Worm (Caenorhabditis elegans) whole organism, L3 larva: Measurements from ENCODE around the gene R12G8.1.

ENCODE experiments used
- R02D3.7 ChIP-seq: fragments of 150-350 bp; optimal IDR thresholded peaks from 2 replicates; lab custom pipeline; 2014; ENCODE audit warnings: missing biosample characterization, missing genetic modification characterization
- aly-2 ChIP-seq: fragments of 150-350 bp; optimal IDR thresholded peaks from 2 replicates; lab custom pipeline; 2014; ENCODE audit warnings: missing biosample characterization, missing genetic modification characterization
- ama-1 ChIP-seq: fragments of 150-350 bp; optimal IDR thresholded peaks from 2 replicates; lab custom pipeline; 2018
- ceh-16 ChIP-seq: sonication (generic microtip); optimal IDR thresholded peaks from 2 replicates; lab custom pipeline; 2017; ENCODE audit warnings: missing biosample characterization, missing genetic modification characterization
- ceh-28 ChIP-seq: fragments of 150-350 bp; optimal IDR thresholded peaks from 2 replicates; lab custom pipeline; 2014; ENCODE audit warnings: missing biosample characterization, missing genetic modification reagents, missing genetic modification characterization
- ceh-82 ChIP-seq: fragments of 150-350 bp; optimal IDR thresholded peaks from 2 replicates; lab custom pipeline; 2014; ENCODE audit warnings: missing biosample characterization, missing genetic modification characterization
- ceh-9 ChIP-seq: sonication (generic microtip); optimal IDR thresholded peaks from 2 replicates; lab custom pipeline; 2018; ENCODE audit warnings: missing biosample characterization, missing genetic modification characterization
- daf-12 ChIP-seq: fragments of 150-350 bp; optimal IDR thresholded peaks from 2 replicates; lab custom pipeline; 2014; ENCODE audit warnings: missing biosample characterization, missing genetic modification reagents, missing genetic modification characterization
- egl-27 ChIP-seq: sonication (generic microtip); optimal IDR thresholded peaks from 4 replicates; lab custom pipeline; 2017; ENCODE audit warnings: missing biosample characterization, missing genetic modification reagents, missing genetic modification characterization
- egl-5 ChIP-seq: fragments of 150-350 bp; optimal IDR thresholded peaks from 2 replicates; lab custom pipeline; 2017; ENCODE audit warnings: missing biosample characterization, missing genetic modification reagents, missing genetic modification characterization, inconsistent platforms
- elt-1 ChIP-seq: fragments of 150-350 bp; optimal IDR thresholded peaks from 2 replicates; lab custom pipeline; 2014; ENCODE audit warnings: missing biosample characterization, missing genetic modification characterization
- elt-2 ChIP-seq: sonication (generic microtip); optimal IDR thresholded peaks from 2 replicates; lab custom pipeline; 2016; ENCODE audit warnings: missing genetic modification reagents, mild to moderate bottlenecking, missing genetic modification characterization, missing compliant biosample characterization
- elt-3 ChIP-seq, 3 experiments: fragments of 150-350 bp in 1 of 3; sonication (generic microtip) in 2 of 3; optimal IDR thresholded peaks; 2 replicates in 2 of 3; 4 replicates in 1 of 3; lab custom pipeline; 2014 to 2017; ENCODE audit warnings: missing biosample characterization in 3 of 3, missing genetic modification characterization in 3 of 3
- eor-1 ChIP-seq, 2 experiments: fragments of 150-350 bp; optimal IDR thresholded peaks; 2 replicates each; lab custom pipeline; 2014 to 2018; ENCODE audit warnings: missing biosample characterization in 2 of 2, missing genetic modification characterization in 2 of 2
- fkh-10 ChIP-seq: sonication (generic microtip); optimal IDR thresholded peaks from 2 replicates; lab custom pipeline; 2017; ENCODE audit warnings: missing biosample characterization, missing genetic modification reagents, missing genetic modification characterization
- fkh-2 ChIP-seq: fragments of 150-350 bp; optimal IDR thresholded peaks from 2 replicates; lab custom pipeline; 2014; ENCODE audit warnings: missing biosample characterization, missing genetic modification reagents, missing genetic modification characterization
- fos-1 ChIP-seq: fragments of 150-350 bp; optimal IDR thresholded peaks from 2 replicates; lab custom pipeline; 2014; ENCODE audit warnings: missing biosample characterization, missing genetic modification characterization
- hmg-11 ChIP-seq: sonication (generic microtip); optimal IDR thresholded peaks from 2 replicates; lab custom pipeline; 2016; ENCODE audit warnings: missing genetic modification characterization, missing compliant biosample characterization
- jun-1 ChIP-seq: fragments of 150-350 bp; optimal IDR thresholded peaks from 2 replicates; lab custom pipeline; 2014; ENCODE audit warnings: missing biosample characterization, missing genetic modification reagents, missing genetic modification characterization
- lin-39 ChIP-seq: fragments of 150-350 bp; optimal IDR thresholded peaks from 2 replicates; lab custom pipeline; 2018; ENCODE audit warnings: missing biosample characterization, missing genetic modification reagents, missing genetic modification characterization
- lsy-12 ChIP-seq: sonication (generic microtip); optimal IDR thresholded peaks from 2 replicates; lab custom pipeline; 2016; ENCODE audit warnings: mild to moderate bottlenecking, missing genetic modification characterization, missing compliant biosample characterization
- mdl-1 ChIP-seq: fragments of 150-350 bp; optimal IDR thresholded peaks from 2 replicates; lab custom pipeline; 2014; ENCODE audit warnings: missing biosample characterization, missing genetic modification characterization
- nfya-1 ChIP-seq: sonication (generic microtip); optimal IDR thresholded peaks from 2 replicates; lab custom pipeline; 2017; ENCODE audit warnings: missing genetic modification characterization, mild to moderate bottlenecking, missing compliant biosample characterization, antibody characterized with exemption, moderate library complexity; ENCODE audit not compliant: insufficient read depth
- nhr-11 ChIP-seq: fragments of 150-350 bp; optimal IDR thresholded peaks from 2 replicates; lab custom pipeline; 2014; ENCODE audit warnings: missing biosample characterization, missing genetic modification characterization
- nhr-12 ChIP-seq: fragments of 150-350 bp; optimal IDR thresholded peaks from 2 replicates; lab custom pipeline; 2014; ENCODE audit warnings: missing biosample characterization, missing genetic modification characterization
- nhr-25 ChIP-seq: sonication (generic microtip); optimal IDR thresholded peaks from 2 replicates; lab custom pipeline; 2017; ENCODE audit warnings: missing biosample characterization, missing genetic modification characterization
- nhr-28 ChIP-seq: fragments of 150-350 bp; optimal IDR thresholded peaks from 2 replicates; lab custom pipeline; 2014; ENCODE audit warnings: missing biosample characterization, missing genetic modification characterization
- nhr-43 ChIP-seq: sonication (generic microtip); optimal IDR thresholded peaks from 2 replicates; lab custom pipeline; 2016; ENCODE audit warnings: mild to moderate bottlenecking, missing genetic modification characterization, missing compliant biosample characterization; ENCODE audit not compliant: poor library complexity, severe bottlenecking
- nhr-77 ChIP-seq: fragments of 150-350 bp; optimal IDR thresholded peaks from 2 replicates; lab custom pipeline; 2014; ENCODE audit warnings: missing biosample characterization, missing genetic modification characterization
- pha-4 ChIP-seq: fragments of 150-350 bp; optimal IDR thresholded peaks from 2 replicates; lab custom pipeline; 2014; ENCODE audit warnings: missing biosample characterization, missing genetic modification reagents, missing genetic modification characterization
- pqm-1 ChIP-seq: fragments of 150-350 bp; optimal IDR thresholded peaks from 2 replicates; lab custom pipeline; 2017; ENCODE audit warnings: missing biosample characterization, missing genetic modification characterization, inconsistent platforms
- skn-1 ChIP-seq: fragments of 150-350 bp; optimal IDR thresholded peaks from 2 replicates; lab custom pipeline; 2014; ENCODE audit warnings: missing biosample characterization, missing genetic modification characterization
- snpc-4 ChIP-seq: fragments of 150-350 bp; optimal IDR thresholded peaks from 2 replicates; lab custom pipeline; 2014; ENCODE audit warnings: missing biosample characterization, missing genetic modification characterization
- zag-1 ChIP-seq: fragments of 150-350 bp; optimal IDR thresholded peaks from 2 replicates; lab custom pipeline; 2014; ENCODE audit warnings: missing biosample characterization, missing genetic modification characterization
- ztf-11 ChIP-seq: fragments of 150-350 bp; optimal IDR thresholded peaks from 2 replicates; lab custom pipeline; 2014; ENCODE audit warnings: missing biosample characterization, missing genetic modification characterization
- ztf-4 ChIP-seq: fragments of 150-350 bp; optimal IDR thresholded peaks from 2 replicates; lab custom pipeline; 2014; ENCODE audit warnings: missing biosample characterization, missing genetic modification characterization

Gene R12G8.1

ce11 chrV:17722553-17722952, 26.5 kb downstream of the R12G8.1 start:
- TF ChIP-seq elt-1 (tag; lab: Kevin White, UChicago), result no peak
- TF ChIP-seq nhr-12 (tag; lab: Kevin White, UChicago), result no peak
- TF ChIP-seq daf-12 (tag; lab: Kevin White, UChicago), result no peak
- no peak for TF ChIP-seq fkh-10 (GFP tag; lab: Kevin White, UChicago)
- no peak for TF ChIP-seq fos-1 (tag; lab: Kevin White, UChicago)
- no peak for TF ChIP-seq ama-1 (lab: Kevin White, UChicago)
- TF ChIP-seq, all 47 proteins: peak for 0

ce11 chrV:17721709-17722108, 27.3 kb downstream of the R12G8.1 start:
- TF ChIP-seq pqm-1 (tag; lab: Kevin White, UChicago) (peak; percentile 98), ceh-28 (tag; lab: Kevin White, UChicago) (peak; percentile 19), R02D3.7 (no peak), nhr-77 (tag; lab: Kevin White, UChicago) (no peak), egl-27 (peak; percentile 35), elt-2 (tag; lab: Kevin White, UChicago) (peak; percentile 99), fkh-10 (GFP tag; lab: Kevin White, UChicago) (no peak), pha-4 (peak; percentile 47), elt-3 (tag; optimal IDR thresholded peaks at IDR 0.05; lab: Kevin White, UChicago) (no peak), nhr-11 (no peak), jun-1 (tag; lab: Kevin White, UChicago) (peak; percentile 84)

- TF ChIP-seq R02D3.7, result no peak
- no peak for TF ChIP-seq ceh-28 (tag; lab: Kevin White, UChicago)
- no peak for TF ChIP-seq eor-1 (tag; optimal IDR thresholded peaks at IDR 0.05; lab: Kevin White, UChicago)
- TF ChIP-seq nfya-1 (tag; lab: Kevin White, UChicago), result no peak
- no peak for TF ChIP-seq nhr-43
- TF ChIP-seq fkh-2 (tag; lab: Kevin White, UChicago), result no peak
- no peak for TF ChIP-seq elt-3 (tag; optimal IDR thresholded peaks at IDR 0.05; lab: Kevin White, UChicago)
- no peak for TF ChIP-seq fkh-10 (GFP tag; lab: Kevin White, UChicago)
- no peak for TF ChIP-seq ztf-4 (tag; lab: Kevin White, UChicago)
- TF ChIP-seq egl-5 (tag; lab: Kevin White, UChicago), result no peak
- no peak for TF ChIP-seq aly-2
- no peak for TF ChIP-seq lsy-12
Measured at ce11 chrV:17718647-17719046, 30.4 kb downstream of the R12G8.1 start, which contains the start of gene str-77. Gene str-77, plus strand, starts transcription at chrV:17718947.

ce11 chrV:17714330-17714729, 34.7 kb downstream of the R12G8.1 start, which contains the start of gene twk-33:
Gene twk-33, minus strand, starts transcription at chrV:17714377.
- TF ChIP-seq pqm-1 (tag; lab: Kevin White, UChicago) (peak; percentile 91), elt-2 (tag; lab: Kevin White, UChicago) (peak; percentile 97), snpc-4 (tag; lab: Kevin White, UChicago) (no peak)

ce11 chrV:17712349-17712748, 36.7 kb downstream of the R12G8.1 start:
- TF ChIP-seq zag-1 (no peak), ceh-9 (tag; lab: Kevin White, UChicago) (no peak), fos-1 (tag; lab: Kevin White, UChicago) (no peak), ceh-82 (tag; lab: Kevin White, UChicago) (no peak), nfya-1 (tag; lab: Kevin White, UChicago) (no peak), ceh-16 (tag; lab: Kevin White, UChicago) (no peak), nhr-28 (tag; lab: Kevin White, UChicago) (no peak), ztf-11 (tag; lab: Kevin White, UChicago) (no peak), nhr-25 (tag; lab: Kevin White, UChicago) (no peak), eor-1 (tag; optimal IDR thresholded peaks at IDR 0.05; lab: Kevin White, UChicago) (no peak), hmg-11 (tag; lab: Kevin White, UChicago) (no peak), skn-1 (tag; lab: Kevin White, UChicago) (no peak), lin-39 (tag; lab: Kevin White, UChicago) (no peak), nhr-12 (tag; lab: Kevin White, UChicago) (no peak), mdl-1 (tag; lab: Kevin White, UChicago) (no peak)
